Fruit fly (Drosophila melanogaster) whole organism, wandering third instar larva: ENCODE results near the gene Nbr.

Source experiments
- Abd-B ChIP-seq: fragments of >200 bp; optimal IDR thresholded peaks from 2 replicates; lab custom pipeline; 2017; ENCODE audit warnings: missing biosample characterization, missing genetic modification characterization
- CG32264 ChIP-seq: fragments of 200-800 bp; sonication (Bioruptor generic); optimal IDR thresholded peaks from 2 replicates; lab custom pipeline; 2016; ENCODE audit warnings: missing biosample characterization, missing genetic modification characterization
- CG9705 ChIP-seq: fragments of 200-800 bp; sonication (Bioruptor generic); optimal IDR thresholded peaks from 2 replicates; lab custom pipeline; 2018; ENCODE audit warnings: missing biosample characterization, mild to moderate bottlenecking, missing genetic modification characterization
- CrebA ChIP-seq: fragments of 200-800 bp; sonication (Bioruptor generic); optimal IDR thresholded peaks from 2 replicates; lab custom pipeline; 2016; ENCODE audit warnings: missing biosample characterization, mild to moderate bottlenecking, missing genetic modification characterization, borderline replicate concordance
- Dfd ChIP-seq: fragments of >200 bp; optimal IDR thresholded peaks from 2 replicates; lab custom pipeline; 2017; ENCODE audit warnings: missing biosample characterization, missing genetic modification characterization
- Dif ChIP-seq: fragments of 200-275, 200-300 bp; sonication (Bioruptor generic); optimal IDR thresholded peaks from 2 replicates; lab custom pipeline; 2018; ENCODE audit warnings: missing biosample characterization, missing genetic modification characterization; ENCODE audit not compliant: partially characterized antibody
- GATAd ChIP-seq: sonication (Bioruptor generic); optimal IDR thresholded peaks from 2 replicates; lab custom pipeline; 2016; ENCODE audit warnings: missing biosample characterization, missing genetic modification characterization
- HLH106 ChIP-seq: fragments of 200-800 bp; optimal IDR thresholded peaks from 3 replicates; lab custom pipeline; 2019; ENCODE audit warnings: missing biosample characterization, mild to moderate bottlenecking, missing genetic modification characterization, moderate library complexity
- Hnf4 ChIP-seq: fragments of 200-800 bp; sonication (Bioruptor generic); optimal IDR thresholded peaks from 2 replicates; lab custom pipeline; 2016; ENCODE audit warnings: missing biosample characterization, mild to moderate bottlenecking, missing genetic modification characterization
- Hr78 ChIP-seq: fragments of >200 bp; optimal IDR thresholded peaks from 2 replicates; lab custom pipeline; 2017; ENCODE audit warnings: missing biosample characterization, missing genetic modification characterization
- Hr83 ChIP-seq: fragments of 200-300 bp; sonication (Bioruptor generic); optimal IDR thresholded peaks from 2 replicates; lab custom pipeline; 2016; ENCODE audit warnings: missing biosample characterization, mild to moderate bottlenecking, missing genetic modification characterization, moderate library complexity; ENCODE audit not compliant: poor library complexity, severe bottlenecking
- Jra ChIP-seq: sonication (Bioruptor generic); optimal IDR thresholded peaks from 2 replicates; lab custom pipeline; 2016; ENCODE audit warnings: missing biosample characterization, missing genetic modification characterization
- Mio ChIP-seq: sonication (Bioruptor generic); optimal IDR thresholded peaks from 2 replicates; lab custom pipeline; 2016; ENCODE audit warnings: missing biosample characterization, missing genetic modification characterization
- Myc ChIP-seq: fragments of >200 bp; optimal IDR thresholded peaks from 2 replicates; lab custom pipeline; 2017
- N ChIP-seq: fragments of >200 bp; optimal IDR thresholded peaks from 2 replicates; lab custom pipeline; 2018; ENCODE audit warnings: missing biosample characterization, missing external identifiers, missing genetic modification characterization
- OdsH ChIP-seq: fragments of 200-800 bp; sonication (Bioruptor generic); optimal IDR thresholded peaks from 2 replicates; lab custom pipeline; 2016; ENCODE audit warnings: missing biosample characterization, mild to moderate bottlenecking, missing genetic modification characterization
- Rel ChIP-seq, 2 experiments: fragments of 200-800 bp; sonication (Bioruptor generic) in 1 of 2; optimal IDR thresholded peaks; 2 replicates in 1 of 2; 3 replicates in 1 of 2; lab custom pipeline; 2016 to 2019; ENCODE audit warnings: mild to moderate bottlenecking in 2 of 2, missing biosample characterization in 2 of 2, missing genetic modification characterization in 2 of 2, moderate library complexity in 1 of 2
- Sp1 ChIP-seq: fragments of 200-800 bp; sonication (Bioruptor generic); optimal IDR thresholded peaks from 3 replicates; lab custom pipeline; 2019; ENCODE audit warnings: missing biosample characterization, mild to moderate bottlenecking, missing genetic modification characterization, moderate library complexity
- Vsx2 ChIP-seq: fragments of 200-300, 225-300 bp; sonication (Bioruptor generic); optimal IDR thresholded peaks from 2 replicates; lab custom pipeline; 2018; ENCODE audit warnings: missing biosample characterization, missing genetic modification characterization; ENCODE audit not compliant: partially characterized antibody
- br ChIP-seq: fragments of 200-800 bp; sonication (Bioruptor generic); optimal IDR thresholded peaks from 2 replicates; lab custom pipeline; 2016; ENCODE audit warnings: missing biosample characterization, missing genetic modification characterization
- brk ChIP-seq: fragments of 200-800 bp; sonication (Bioruptor generic); optimal IDR thresholded peaks from 2 replicates; lab custom pipeline; 2016; ENCODE audit warnings: missing biosample characterization, mild to moderate bottlenecking, missing genetic modification characterization
- dl ChIP-seq, 2 experiments: fragments of 175-275, 200-275 bp in 1 of 2; fragments of 200-275 bp in 1 of 2; sonication (Bioruptor generic); optimal IDR thresholded peaks; lab custom pipeline; 2018; ENCODE audit warnings: mild to moderate bottlenecking in 2 of 2, missing biosample characterization in 2 of 2, missing genetic modification characterization in 2 of 2, moderate library complexity in 2 of 2; ENCODE audit not compliant: partially characterized antibody in 2 of 2, insufficient read depth in 1 of 2
- dmrt93B ChIP-seq: fragments of 200-800 bp; sonication (Bioruptor generic); optimal IDR thresholded peaks from 2 replicates; lab custom pipeline; 2018; ENCODE audit warnings: missing biosample characterization, mild to moderate bottlenecking, missing genetic modification characterization
- dsf ChIP-seq: sonication (Bioruptor generic); optimal IDR thresholded peaks from 2 replicates; lab custom pipeline; 2016; ENCODE audit warnings: missing biosample characterization, missing genetic modification characterization, borderline replicate concordance
- ey ChIP-seq: fragments of 200-800 bp; sonication (Bioruptor generic); optimal IDR thresholded peaks from 2 replicates; lab custom pipeline; 2016; ENCODE audit warnings: missing biosample characterization, missing genetic modification characterization
- foxo ChIP-seq, 2 experiments: fragments of 200-800 bp; sonication (Bioruptor generic); optimal IDR thresholded peaks; 2 replicates in 1 of 2; 3 replicates in 1 of 2; lab custom pipeline; 2016 to 2017; ENCODE audit warnings: missing biosample characterization in 2 of 2, missing genetic modification characterization in 2 of 2
- fru ChIP-seq: fragments of 200-800 bp; sonication (Bioruptor generic); optimal IDR thresholded peaks from 3 replicates; lab custom pipeline; 2016; ENCODE audit warnings: missing biosample characterization, mild to moderate bottlenecking, missing genetic modification characterization
- h ChIP-seq: fragments of 200-800 bp; sonication (Bioruptor generic); optimal IDR thresholded peaks from 3 replicates; lab custom pipeline; 2016; ENCODE audit warnings: missing biosample characterization, mild to moderate bottlenecking, missing genetic modification characterization
- jim ChIP-seq: fragments of 175-275, 200-325 bp; sonication (Bioruptor generic); optimal IDR thresholded peaks from 2 replicates; lab custom pipeline; 2016; ENCODE audit warnings: missing biosample characterization, mild to moderate bottlenecking, missing genetic modification characterization
- lola ChIP-seq: fragments of >200 bp; optimal IDR thresholded peaks from 2 replicates; lab custom pipeline; 2017; ENCODE audit warnings: missing biosample characterization, missing genetic modification characterization
- pan ChIP-seq: fragments of >200 bp; optimal IDR thresholded peaks from 2 replicates; lab custom pipeline; 2017
- psq ChIP-seq: fragments of 200-800 bp; sonication (Bioruptor generic); optimal IDR thresholded peaks from 3 replicates; lab custom pipeline; 2017; ENCODE audit warnings: missing biosample characterization, mild to moderate bottlenecking, missing genetic modification characterization, moderate library complexity
- rgr ChIP-seq: fragments of 200-800 bp; sonication (Bioruptor generic); optimal IDR thresholded peaks from 3 replicates; lab custom pipeline; 2016; ENCODE audit warnings: missing biosample characterization, mild to moderate bottlenecking, missing genetic modification characterization
- sage ChIP-seq: fragments of 200-800 bp; sonication (Bioruptor generic); optimal IDR thresholded peaks from 2 replicates; lab custom pipeline; 2016; ENCODE audit warnings: missing biosample characterization, mild to moderate bottlenecking, missing genetic modification characterization
- sv ChIP-seq: fragments of 200-800 bp; sonication (Bioruptor generic); optimal IDR thresholded peaks from 3 replicates; lab custom pipeline; 2016; ENCODE audit warnings: missing biosample characterization, missing genetic modification characterization
- tai ChIP-seq: sonication (Bioruptor generic); optimal IDR thresholded peaks from 2 replicates; lab custom pipeline; 2016; ENCODE audit warnings: missing biosample characterization, missing genetic modification characterization
- usp ChIP-seq: fragments of >200 bp; optimal IDR thresholded peaks from 2 replicates; lab custom pipeline; 2017; ENCODE audit warnings: missing biosample characterization, missing genetic modification characterization
- woc ChIP-seq: sonication (Bioruptor generic); optimal IDR thresholded peaks from 2 replicates; lab custom pipeline; 2016; ENCODE audit warnings: missing biosample characterization, mild to moderate bottlenecking, missing genetic modification characterization

Gene Nbr

DNA sequence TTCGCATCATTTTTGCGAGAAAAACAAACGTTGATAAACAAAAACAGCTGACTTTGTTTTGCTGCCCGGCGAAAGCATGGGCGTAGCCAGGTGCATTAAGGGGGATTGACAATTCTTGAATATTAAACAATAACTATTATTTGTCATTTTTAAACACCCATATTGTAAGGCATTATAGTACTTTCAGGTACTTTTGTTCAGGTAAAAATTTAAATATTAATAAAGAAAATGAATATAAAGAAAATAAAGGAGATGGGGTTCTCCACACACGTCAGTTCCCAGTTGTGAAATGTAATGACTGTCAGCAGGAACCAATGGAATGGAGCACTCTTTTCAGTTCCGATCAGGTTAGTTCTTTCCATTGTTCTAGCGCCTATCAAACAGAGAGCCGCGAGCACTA lies 4.3 kb downstream of the Nbr start, which contains the start of the genes Coq3 and Pld3:
TSS of gene Coq3 (minus strand) at position 58 of the 400 bp plus-strand sequence.
TSS of gene Pld3 (plus strand) at position 294 of the 400 bp plus-strand sequence.
- TF ChIP-seq Dfd (GFP tag; lab: Kevin White, UChicago) (no peak), CG9705 (GFP tag; lab: Kevin White, UChicago) (peak; percentile 91), sage (no peak), GATAd (GFP tag; lab: Kevin White, UChicago) (no peak), br (GFP tag; lab: Kevin White, UChicago) (peak; percentile 93), tai (no peak), sv (GFP tag; lab: Kevin White, UChicago) (peak; percentile 79), pan (no peak), Dif (GFP tag; lab: Kevin White, UChicago) (no peak), woc (GFP tag; lab: Kevin White, UChicago) (peak; percentile 77), Hr78 (no peak), CrebA (no peak), h (GFP tag; lab: Kevin White, UChicago) (peak; percentile 96), usp (GFP tag; lab: Kevin White, UChicago) (no peak), jim (GFP tag; lab: Kevin White, UChicago) (no peak), foxo (GFP tag; optimal IDR thresholded peaks at IDR 0.05; lab: Kevin White, UChicago) (peak; percentile 81 to 98), fru (GFP tag; lab: Kevin White, UChicago) (peak; percentile 94), Vsx2 (no peak), ey (GFP tag; lab: Kevin White, UChicago) (peak; percentile 94), lola (GFP tag; lab: Kevin White, UChicago) (no peak), Jra (peak; percentile 92), Hnf4 (peak; percentile 97), OdsH (GFP tag; lab: Kevin White, UChicago) (peak; percentile 94), CG32264 (GFP tag; lab: Kevin White, UChicago) (peak; percentile 73), N (no peak), dsf (GFP tag; lab: Kevin White, UChicago) (peak; percentile 89), brk (GFP tag; lab: Kevin White, UChicago) (no peak), psq (GFP tag; lab: Kevin White, UChicago) (peak; percentile 93), Sp1 (GFP tag; lab: Kevin White, UChicago) (peak; percentile 95), Mio (GFP tag; lab: Kevin White, UChicago) (peak; percentile 72), Rel (GFP tag; optimal IDR thresholded peaks at IDR 0.05; lab: Kevin White, UChicago) (no peak), Rel (tag; optimal IDR thresholded peaks at IDR 0.05; lab: Kevin White, UChicago) (peak; percentile 83), dmrt93B (GFP tag; lab: Kevin White, UChicago) (peak; percentile 82), dl (GFP tag; optimal IDR thresholded peaks at IDR 0.05; lab: Kevin White, UChicago; ENCODE audit: insufficient read depth in 1 of 2, partially characterized antibody in 2 of 2) (no peak), Abd-B (no peak), HLH106 (tag; lab: Kevin White, UChicago) (peak; percentile 96), rgr (GFP tag; lab: Kevin White, UChicago) (peak; percentile 97), Hr83 (GFP tag; lab: Kevin White, UChicago) (peak; percentile 85), Myc (lab: Kevin White, UChicago) (no peak)

DNA sequence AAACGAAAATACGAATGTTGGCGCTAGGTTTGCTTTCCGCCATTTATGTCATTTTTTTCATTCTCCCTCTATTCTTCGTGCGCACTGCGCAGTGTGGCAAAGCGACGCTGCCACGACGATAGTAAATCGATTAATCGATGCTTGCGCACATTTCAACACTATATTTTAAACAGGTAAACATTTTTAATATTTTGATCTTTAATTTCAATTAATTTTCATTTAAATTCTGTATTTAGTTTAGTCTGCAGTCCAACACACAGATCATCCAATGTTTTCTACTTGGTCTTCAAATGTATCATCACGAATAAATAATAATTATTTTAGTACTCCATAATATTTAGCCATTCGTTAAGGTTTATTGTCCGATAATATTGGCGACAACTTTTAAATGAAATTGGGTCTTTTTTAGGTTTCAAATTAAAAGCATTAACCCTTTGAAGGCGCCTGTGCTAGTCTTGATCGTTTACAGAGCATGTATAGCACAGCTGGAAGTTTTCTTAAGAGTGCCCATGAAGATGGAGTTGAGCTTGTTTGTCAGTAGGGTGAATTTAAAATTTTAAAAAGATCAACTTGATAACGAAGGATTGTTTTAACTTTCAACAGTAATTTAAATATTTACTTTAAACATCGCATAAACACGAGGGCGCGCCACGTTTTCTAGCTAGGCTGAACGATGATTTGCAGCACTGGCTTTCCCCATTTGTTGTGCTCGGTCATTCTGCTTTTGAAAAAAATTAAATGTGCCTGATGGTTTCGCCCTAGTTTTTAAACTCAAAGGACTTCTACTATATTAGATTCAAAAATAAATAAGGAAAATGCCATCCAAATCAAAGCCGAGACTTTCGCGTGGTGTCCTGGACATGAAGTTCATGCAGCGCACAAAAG lies 6.5 kb downstream of the Nbr start, which contains the start of the genes Mpp6 and E2f2:
TSS of gene Mpp6 (plus strand) at position 133 of the 885 bp plus-strand sequence.
TSS of gene E2f2 (minus strand) at position 594 of the 885 bp plus-strand sequence.
- TF ChIP-seq lola (GFP tag; lab: Kevin White, UChicago) (no peak), HLH106 (tag; lab: Kevin White, UChicago) (peak; percentile 45), Abd-B (no peak), rgr (GFP tag; lab: Kevin White, UChicago) (peak; percentile 59), fru (GFP tag; lab: Kevin White, UChicago) (no peak), Hr83 (GFP tag; lab: Kevin White, UChicago) (peak; percentile 74), Hnf4 (peak; percentile 77), brk (GFP tag; lab: Kevin White, UChicago) (no peak), jim (GFP tag; lab: Kevin White, UChicago) (no peak), Dfd (GFP tag; lab: Kevin White, UChicago) (no peak), foxo (GFP tag; optimal IDR thresholded peaks at IDR 0.05; lab: Kevin White, UChicago) (peak in 1 of 2 experiments; percentile 33), woc (GFP tag; lab: Kevin White, UChicago) (peak; percentile 50), CG32264 (GFP tag; lab: Kevin White, UChicago) (no peak), Dif (GFP tag; lab: Kevin White, UChicago) (no peak), tai (no peak), Vsx2 (no peak), Hr78 (no peak), CG9705 (GFP tag; lab: Kevin White, UChicago) (peak; percentile 24), dl (GFP tag; optimal IDR thresholded peaks at IDR 0.05; lab: Kevin White, UChicago; ENCODE audit: insufficient read depth in 1 of 2, partially characterized antibody in 2 of 2) (no peak), dmrt93B (GFP tag; lab: Kevin White, UChicago) (peak; percentile 16), psq (GFP tag; lab: Kevin White, UChicago) (peak; percentile 92), Rel (GFP tag; optimal IDR thresholded peaks at IDR 0.05; lab: Kevin White, UChicago) (no peak), Rel (tag; optimal IDR thresholded peaks at IDR 0.05; lab: Kevin White, UChicago) (peak; percentile 13), GATAd (GFP tag; lab: Kevin White, UChicago) (no peak), Mio (GFP tag; lab: Kevin White, UChicago) (no peak), sv (GFP tag; lab: Kevin White, UChicago) (no peak), usp (GFP tag; lab: Kevin White, UChicago) (no peak), pan (no peak), dsf (GFP tag; lab: Kevin White, UChicago) (no peak), Myc (lab: Kevin White, UChicago) (peak; percentile 76), h (GFP tag; lab: Kevin White, UChicago) (no peak), N (no peak), sage (no peak), CrebA (no peak), Jra (peak; percentile 61), OdsH (GFP tag; lab: Kevin White, UChicago) (peak; percentile 32), Sp1 (GFP tag; lab: Kevin White, UChicago) (peak; percentile 6), br (GFP tag; lab: Kevin White, UChicago) (no peak), ey (GFP tag; lab: Kevin White, UChicago) (peak; percentile 19)
- TF ChIP-seq, all 38 proteins: peak for 15
